Fruit fly (Drosophila melanogaster): ENCODE measurements around the gene CG13933.

CG13933 gene

dm6 chr3L:1726747-1727146 is 48.2 kb downstream of the CG13933 start:
- TF ChIP-seq Pdp1 (GFP tag; optimal IDR thresholded peaks at IDR 0.05) (peak in 1 of 2 experiments; percentile 2), grn (GFP tag; optimal IDR thresholded peaks at IDR 0.05) (peak; percentile 20), fd96Cb (tag; optimal IDR thresholded peaks at IDR 0.05) (no peak), CG8290 (GFP tag; optimal IDR thresholded peaks at IDR 0.05) (no peak), CG8290 (tag; optimal IDR thresholded peaks at IDR 0.05) (no peak), gfzf (GFP tag; optimal IDR thresholded peaks at IDR 0.05) (no peak), gro (GFP tag; optimal IDR thresholded peaks at IDR 0.05) (no peak), CG6813 (GFP tag; optimal IDR thresholded peaks at IDR 0.05) (no peak), CG33213 (GFP tag; optimal IDR thresholded peaks at IDR 0.05) (no peak), CG15479 (GFP tag; optimal IDR thresholded peaks at IDR 0.05) (peak; percentile 57), ttk (GFP tag; IDR thresholded peaks at IDR 0.05) (no peak), cwo (GFP tag; optimal IDR thresholded peaks at IDR 0.05) (peak; percentile 16)

- TF ChIP-seq CG1602 (GFP tag; optimal IDR thresholded peaks at IDR 0.05): no peak
- TF ChIP-seq CG12391 (tag; optimal IDR thresholded peaks at IDR 0.05): no peak
- TF ChIP-seq CG10366 (GFP tag; IDR thresholded peaks at IDR 0.05): no peak
- no peak for TF ChIP-seq tll (GFP tag; optimal IDR thresholded peaks at IDR 0.05)
- TF ChIP-seq fru (optimal IDR thresholded peaks at IDR 0.05): no peak
- TF ChIP-seq CG31441 (GFP tag; IDR thresholded peaks at IDR 0.05): no peak
- TF ChIP-seq ttk (GFP tag; IDR thresholded peaks at IDR 0.05): no peak
- TF ChIP-seq Hr39 (optimal IDR thresholded peaks at IDR 0.05): no peak
- TF ChIP-seq stc (GFP tag; IDR thresholded peaks at IDR 0.05): no peak
Observed at dm6 chr3L:1724090-1724489, 50.9 kb downstream of the CG13933 start, which contains the start of gene CG12035. Gene CG12035, plus strand, starts transcription at chr3L:1724390.

DNA sequence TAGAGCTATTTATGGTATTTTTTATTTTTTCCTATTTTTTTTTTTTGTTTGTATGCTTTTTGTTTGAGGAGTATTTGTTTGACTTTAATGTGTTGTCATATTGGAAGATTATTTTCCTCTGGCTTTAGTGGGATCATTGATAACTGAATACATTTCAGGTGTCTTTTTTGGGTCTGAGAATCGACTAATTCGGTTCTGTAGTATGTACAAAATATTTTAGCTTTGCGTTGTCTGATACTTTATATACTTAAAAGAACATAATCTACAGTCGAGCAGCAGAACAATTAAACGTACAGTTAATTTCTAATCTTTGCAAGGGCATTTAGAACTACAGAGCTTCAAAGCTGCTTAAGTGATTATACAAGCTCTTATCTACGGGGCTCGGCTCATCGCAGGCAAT is 51.9 kb downstream of the CG13933 start, which contains the start of gene CG18171:
Gene CG18171, minus strand, starts transcription at position 101 of the 400 bp plus-strand sequence.
- TF ChIP-seq Hsf (GFP tag; optimal IDR thresholded peaks at IDR 0.05): no peak
